Worm (Caenorhabditis elegans) whole organism, L2 larva: ENCODE data around the gene R05G9R.1.
A peak's percentile ranks its signal among the peaks of the same experiment; 100 is the strongest.

Source experiments
- aly-2 ChIP-seq: fragments of 150-350 bp; optimal IDR thresholded peaks from 2 replicates; lab custom pipeline; 2014; ENCODE audit warnings: missing biosample characterization, missing genetic modification characterization
- ama-1 ChIP-seq: fragments of 150-350 bp; optimal IDR thresholded peaks from 2 replicates; lab custom pipeline; 2018; ENCODE audit warnings: inconsistent platforms
- ceh-16 ChIP-seq: fragments of 150-350 bp; optimal IDR thresholded peaks from 2 replicates; lab custom pipeline; 2014; ENCODE audit warnings: missing biosample characterization, missing genetic modification characterization
- lin-39 ChIP-seq: fragments of 150-350 bp; optimal IDR thresholded peaks from 2 replicates; lab custom pipeline; 2014; ENCODE audit warnings: missing biosample characterization, missing genetic modification reagents, missing genetic modification characterization
- nhr-11 ChIP-seq: fragments of 150-350 bp; optimal IDR thresholded peaks from 2 replicates; lab custom pipeline; 2014; ENCODE audit warnings: missing biosample characterization, missing genetic modification characterization
- nhr-12 ChIP-seq: fragments of 150-350 bp; optimal IDR thresholded peaks from 2 replicates; lab custom pipeline; 2014; ENCODE audit warnings: missing biosample characterization, missing genetic modification characterization
- nhr-25 ChIP-seq: fragments of 150-350 bp; sonication (generic microtip); optimal IDR thresholded peaks from 3 replicates; lab custom pipeline; 2014; ENCODE audit warnings: missing biosample characterization, missing genetic modification characterization
- sma-3 ChIP-seq: sonication (generic microtip); optimal IDR thresholded peaks from 2 replicates; lab custom pipeline; 2016; ENCODE audit warnings: missing genetic modification reagents, missing genetic modification characterization, missing compliant biosample characterization
- sma-9 ChIP-seq, 2 experiments: fragments of 150-350 bp in 1 of 2; sonication (generic microtip) in 1 of 2; optimal IDR thresholded peaks; 2 replicates each; lab custom pipeline; 2014 to 2016; ENCODE audit warnings: missing genetic modification characterization in 2 of 2, mild to moderate bottlenecking in 1 of 2, missing biosample characterization in 1 of 2, missing compliant biosample characterization in 1 of 2, missing genetic modification reagents in 1 of 2, moderate library complexity in 1 of 2
- unc-62 ChIP-seq: fragments of 150-350 bp; optimal IDR thresholded peaks from 2 replicates; lab custom pipeline; 2014; ENCODE audit warnings: missing biosample characterization, missing genetic modification reagents, missing genetic modification characterization
- ztf-1 ChIP-seq: fragments of 200-800 bp; sonication (Bioruptor generic); conservative IDR thresholded peaks from 2 replicates; pipeline ENCODE4 v1.3.6; 2022; ENCODE audit warnings: missing genetic modification characterization, missing compliant biosample characterization

DNA sequence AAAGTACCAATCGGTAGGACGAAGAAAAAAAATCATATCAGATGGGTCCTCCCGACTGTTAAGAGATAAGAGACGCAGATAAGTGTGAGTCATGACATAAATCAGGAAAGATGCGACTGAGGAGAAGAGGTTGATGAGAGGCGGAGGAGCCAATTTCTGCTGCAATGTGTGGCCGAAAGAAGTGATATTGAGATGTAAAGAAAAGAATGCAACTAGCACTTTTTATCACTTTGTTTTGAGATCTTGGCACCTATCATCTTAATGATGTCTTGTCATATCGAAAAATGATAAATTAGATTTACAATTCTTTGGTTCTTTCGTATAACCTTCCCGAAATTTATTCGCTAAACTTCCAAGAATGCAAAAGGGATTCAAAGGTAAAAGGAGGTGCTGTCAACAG is 31.7 kb downstream of the R05G9R.1 start, which contains the start of gene del-10:
- TF ChIP-seq ama-1 (lab: Kevin White, UChicago) (no peak), ztf-1 (GFP tag; lab: Robert Waterston, UW) (no peak), sma-3 (GFP tag; lab: Kevin White, UChicago) (no peak), nhr-12 (no peak), unc-62 (no peak), nhr-11 (tag; lab: Kevin White, UChicago) (no peak), aly-2 (tag; lab: Kevin White, UChicago) (no peak), sma-9 (GFP tag; optimal IDR thresholded peaks at IDR 0.05; lab: Kevin White, UChicago) (peak; percentile 27), sma-9 (tag; optimal IDR thresholded peaks at IDR 0.05; lab: Kevin White, UChicago) (no peak), nhr-25 (no peak), lin-39 (no peak), ceh-16 (no peak)
